Worm (Caenorhabditis elegans): Measurements from ENCODE around the gene K11H3.8.

DNA sequence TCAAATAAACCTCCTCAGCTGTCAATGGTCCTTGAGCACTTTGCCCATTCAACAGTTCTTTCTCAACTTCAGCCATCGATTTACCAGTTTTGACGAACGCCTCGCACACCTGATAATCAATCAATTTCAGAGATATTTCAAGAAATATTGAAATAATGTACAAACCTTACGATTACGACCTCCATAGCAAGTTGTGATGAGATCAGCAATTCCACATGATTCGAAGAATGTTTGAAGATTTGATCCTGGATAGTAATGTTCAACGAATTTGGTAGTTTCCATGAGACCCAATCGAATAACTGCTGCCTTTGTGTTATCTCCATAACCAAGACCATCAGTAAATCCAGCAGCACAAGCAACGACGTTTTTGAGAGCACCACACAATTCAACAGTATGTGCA, 20.0 kb downstream of the K11H3.8 start:
- no peak for TF ChIP-seq snpc-4 (tag; optimal IDR thresholded peaks at IDR 0.05)
- no peak for TF ChIP-seq lin-14 (GFP tag; optimal IDR thresholded peaks at IDR 0.05)
- no peak for TF ChIP-seq pqm-1 (tag; optimal IDR thresholded peaks at IDR 0.05)
- no peak for TF ChIP-seq egl-13 (tag; optimal IDR thresholded peaks at IDR 0.05)
- no peak for TF ChIP-seq skn-1 (tag; optimal IDR thresholded peaks at IDR 0.05)
